Worm (Caenorhabditis elegans) whole organism, L3 larva: ENCODE measurements around the gene gst-29.

Experiments
- ZK546.5 ChIP-seq: sonication (generic microtip); optimal IDR thresholded peaks from 2 replicates; lab custom pipeline; 2017; ENCODE audit warnings: missing biosample characterization, missing genetic modification characterization
- ama-1 ChIP-seq: fragments of 150-350 bp; optimal IDR thresholded peaks from 2 replicates; lab custom pipeline; 2018
- ceh-28 ChIP-seq: fragments of 150-350 bp; optimal IDR thresholded peaks from 2 replicates; lab custom pipeline; 2014; ENCODE audit warnings: missing biosample characterization, missing genetic modification reagents, missing genetic modification characterization
- daf-12 ChIP-seq: fragments of 150-350 bp; optimal IDR thresholded peaks from 2 replicates; lab custom pipeline; 2014; ENCODE audit warnings: missing biosample characterization, missing genetic modification reagents, missing genetic modification characterization
- fkh-10 ChIP-seq: sonication (generic microtip); optimal IDR thresholded peaks from 2 replicates; lab custom pipeline; 2017; ENCODE audit warnings: missing biosample characterization, missing genetic modification reagents, missing genetic modification characterization
- fkh-2 ChIP-seq: fragments of 150-350 bp; optimal IDR thresholded peaks from 2 replicates; lab custom pipeline; 2014; ENCODE audit warnings: missing biosample characterization, missing genetic modification reagents, missing genetic modification characterization
- fos-1 ChIP-seq: fragments of 150-350 bp; optimal IDR thresholded peaks from 2 replicates; lab custom pipeline; 2014; ENCODE audit warnings: missing biosample characterization, missing genetic modification characterization
- nhr-237 ChIP-seq: fragments of 150-350 bp; optimal IDR thresholded peaks from 2 replicates; lab custom pipeline; 2014; ENCODE audit warnings: missing biosample characterization, missing genetic modification characterization
- nhr-28 ChIP-seq: fragments of 150-350 bp; optimal IDR thresholded peaks from 2 replicates; lab custom pipeline; 2014; ENCODE audit warnings: missing biosample characterization, missing genetic modification characterization
- nhr-76 ChIP-seq: fragments of 150-350 bp; sonication (generic microtip); optimal IDR thresholded peaks from 5 replicates; lab custom pipeline; 2014; ENCODE audit warnings: missing biosample characterization, missing genetic modification characterization
- snpc-4 ChIP-seq: fragments of 150-350 bp; optimal IDR thresholded peaks from 2 replicates; lab custom pipeline; 2014; ENCODE audit warnings: missing biosample characterization, missing genetic modification characterization
- unc-39 ChIP-seq: sonication (generic microtip); optimal IDR thresholded peaks from 4 replicates; lab custom pipeline; 2017; ENCODE audit warnings: missing biosample characterization, missing genetic modification characterization
- unc-62 ChIP-seq: fragments of 150-350 bp; sonication (generic microtip); optimal IDR thresholded peaks from 4 replicates; lab custom pipeline; 2014; ENCODE audit warnings: missing biosample characterization, missing genetic modification reagents, missing genetic modification characterization

DNA sequence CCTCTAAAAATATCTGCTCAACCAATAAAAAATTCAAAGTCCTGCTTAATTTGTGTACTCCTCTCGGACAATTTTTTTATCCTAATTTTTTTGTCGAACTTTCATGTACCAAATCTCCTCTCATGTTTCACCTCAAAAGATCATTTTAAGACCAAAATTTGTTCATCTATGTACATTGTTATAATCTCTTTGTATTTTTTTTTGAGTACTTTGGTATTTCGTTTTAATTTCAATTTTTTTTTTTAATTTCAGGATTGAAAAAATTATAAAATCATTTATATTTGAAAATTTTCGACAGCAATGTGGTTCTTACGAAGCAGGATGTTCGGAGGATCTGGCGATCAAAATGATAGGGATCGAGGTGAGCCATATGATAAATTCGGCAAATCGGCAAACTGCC lies 26.8 kb upstream of the gst-29 start, which contains the start of gene spsb-1:
- TF ChIP-seq unc-62 (GFP tag; lab: Kevin White, UChicago) (no peak), nhr-76 (tag; lab: Kevin White, UChicago) (no peak), ama-1 (lab: Kevin White, UChicago) (no peak), daf-12 (tag; lab: Kevin White, UChicago) (no peak), fos-1 (no peak), ceh-28 (tag; lab: Kevin White, UChicago) (no peak), snpc-4 (tag; lab: Kevin White, UChicago) (no peak), fkh-10 (no peak), nhr-237 (tag; lab: Kevin White, UChicago) (no peak), ZK546.5 (tag; lab: Kevin White, UChicago) (no peak), nhr-28 (tag; lab: Kevin White, UChicago) (no peak), fkh-2 (tag; lab: Kevin White, UChicago) (no peak), unc-39 (tag; lab: Kevin White, UChicago) (no peak)
